Fruit fly (Drosophila melanogaster) S2 (cell line): ENCODE results near the gene CG11756.

Source experiments
- CG8478 ChIP-seq: fragments of >200 bp; optimal IDR thresholded peaks from 2 replicates; lab custom pipeline; 2018
- CTCF ChIP-seq, 2 experiments: fragments of >200 bp; optimal IDR thresholded peaks; 2 replicates each; lab custom pipeline; 2018

CG11756 gene

dm6 chrX:11348829-11349228 lies 909 bp downstream of the CG11756 start, which contains the start of gene CG1738:
Gene CG1738, plus strand, starts transcription at chrX:11349049.
- no peak for TF ChIP-seq CG8478
- no peak for TF ChIP-seq CTCF (optimal IDR thresholded peaks at IDR 0.05; lab: Kevin White, UChicago)

dm6 chrX:11349780-11350179 lies 1.9 kb downstream of the CG11756 start, which contains the start of gene NdufV3:
Gene NdufV3, plus strand, starts transcription at chrX:11349998.
- TF ChIP-seq CG8478 (no peak), CTCF (optimal IDR thresholded peaks at IDR 0.05; lab: Kevin White, UChicago) (no peak)

- TF ChIP-seq CTCF (optimal IDR thresholded peaks at IDR 0.05; lab: Kevin White, UChicago) (no peak), CG8478 (no peak)
Measured at dm6 chrX:11350505-11351327, 2.8 kb downstream of the CG11756 start, which contains the start of gene CG1737. Gene CG1737, plus strand, starts transcription at chrX:11350608.

dm6 chrX:11351351-11351750 lies 3.4 kb downstream of the CG11756 start:
- TF ChIP-seq CG8478 (no peak), CTCF (optimal IDR thresholded peaks at IDR 0.05; lab: Kevin White, UChicago) (no peak)

dm6 chrX:11355708-11356174 lies 7.8 kb downstream of the CG11756 start, which contains the start of gene dsh:
Gene dsh, plus strand, starts transcription at chrX:11355881.
- TF ChIP-seq CG8478 (no peak), CTCF (optimal IDR thresholded peaks at IDR 0.05; lab: Kevin White, UChicago) (no peak)

- TF ChIP-seq CG8478 = no peak
- no peak for TF ChIP-seq CTCF (optimal IDR thresholded peaks at IDR 0.05; lab: Kevin White, UChicago)
Measured at dm6 chrX:11356648-11357047, 8.7 kb downstream of the CG11756 start.

dm6 chrX:11359081-11359481 lies 11.2 kb downstream of the CG11756 start, which contains the start of gene Pa1:
Gene Pa1, plus strand, starts transcription at chrX:11359236.
- TF ChIP-seq CTCF (optimal IDR thresholded peaks at IDR 0.05; lab: Kevin White, UChicago) (no peak), CG8478 (no peak)

dm6 chrX:11367783-11368509 lies 20.0 kb downstream of the CG11756 start, which contains the start of the genes hop and Tim8:
Gene hop, minus strand, starts transcription at chrX:11368098.
Gene Tim8, plus strand, starts transcription at chrX:11368445.
- TF ChIP-seq CTCF (optimal IDR thresholded peaks at IDR 0.05; lab: Kevin White, UChicago) (no peak), CG8478 (no peak)

dm6 chrX:11369374-11369773 lies 21.5 kb downstream of the CG11756 start, which contains the start of gene dlg1:
Gene dlg1, plus strand, starts transcription at chrX:11369665.
- TF ChIP-seq CG8478 = no peak
- no peak for TF ChIP-seq CTCF (optimal IDR thresholded peaks at IDR 0.05; lab: Kevin White, UChicago)

- TF ChIP-seq CG8478 (no peak), CTCF (optimal IDR thresholded peaks at IDR 0.05; lab: Kevin White, UChicago) (no peak)
Measured at dm6 chrX:11370792-11371191, 22.9 kb downstream of the CG11756 start.

- TF ChIP-seq CTCF (optimal IDR thresholded peaks at IDR 0.05; lab: Kevin White, UChicago) (no peak), CG8478 (no peak)
Measured at dm6 chrX:11371613-11372012, 23.7 kb downstream of the CG11756 start.

dm6 chrX:11372764-11373712 lies 25.1 kb downstream of the CG11756 start:
- TF ChIP-seq CG8478 (no peak), CTCF (optimal IDR thresholded peaks at IDR 0.05; lab: Kevin White, UChicago) (no peak)

- TF ChIP-seq CTCF (optimal IDR thresholded peaks at IDR 0.05; lab: Kevin White, UChicago) (no peak), CG8478 (no peak)
Measured at dm6 chrX:11374320-11374719, 26.4 kb downstream of the CG11756 start.

dm6 chrX:11378388-11378787 lies 30.5 kb downstream of the CG11756 start:
- TF ChIP-seq CG8478 = no peak
- TF ChIP-seq CTCF (optimal IDR thresholded peaks at IDR 0.05; lab: Kevin White, UChicago) = no peak
